Fruit fly (Drosophila melanogaster): Measurements from ENCODE around the gene Kap-alpha3.

Gene Kap-alpha3

DNA sequence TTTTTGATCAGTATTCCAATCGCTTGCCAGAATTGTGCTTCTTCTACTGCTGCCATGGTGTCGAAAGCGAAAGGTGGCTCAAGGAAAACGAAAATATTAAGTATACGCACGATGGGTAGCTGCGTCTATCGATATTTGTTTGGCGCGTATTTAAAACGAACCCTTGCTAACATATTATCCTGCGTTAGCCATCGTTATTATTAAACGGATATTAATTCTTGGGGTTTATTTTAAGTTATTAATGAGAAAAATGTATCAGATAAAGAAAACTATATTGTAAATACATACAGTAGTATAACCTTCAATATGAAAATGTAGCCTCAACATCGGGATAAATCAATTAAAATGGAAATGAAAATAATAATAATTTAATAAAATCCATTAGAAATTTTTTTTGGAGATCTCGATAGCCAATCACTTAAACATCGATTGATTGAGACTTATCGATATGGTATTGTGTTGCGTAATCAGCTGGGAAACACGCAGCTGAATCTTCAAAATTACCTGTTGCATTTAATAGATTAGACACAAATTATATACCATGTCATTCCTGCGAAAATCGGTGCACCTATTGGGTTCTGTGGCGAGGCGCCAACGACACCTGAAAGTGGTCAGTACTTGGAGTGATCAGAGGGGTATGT, 22.1 kb downstream of the Kap-alpha3 start, which contains the start of the genes CG9386 and BckdhA (continued):
- TF ChIP-seq HHEX (GFP tag; optimal IDR thresholded peaks at IDR 0.05), result peak; percentile 32
- peak; percentile 34 for TF ChIP-seq CG18476 (GFP tag; optimal IDR thresholded peaks at IDR 0.05)
- no peak for TF ChIP-seq Adf1 (GFP tag; IDR thresholded peaks at IDR 0.05)
- no peak for TF ChIP-seq CG2889 (GFP tag; IDR thresholded peaks at IDR 0.05)
- TF ChIP-seq Sry-δ (GFP tag; optimal IDR thresholded peaks at IDR 0.05), result peak; percentile 71
- TF ChIP-seq tx (GFP tag; optimal IDR thresholded peaks at IDR 0.05), result peak; percentile 18
- TF ChIP-seq luna (GFP tag; optimal IDR thresholded peaks at IDR 0.05), result no peak
- TF ChIP-seq CG11247 (GFP tag; IDR thresholded peaks at IDR 0.05), result peak; percentile 66
- TF ChIP-seq Ets65A (GFP tag), result peak; percentile 95
- TF ChIP-seq CG31365 (tag; optimal IDR thresholded peaks at IDR 0.05), result no peak
- no peak for TF ChIP-seq hkb (optimal IDR thresholded peaks at IDR 0.05)
- TF ChIP-seq hkb (GFP tag; IDR thresholded peaks at IDR 0.05), result no peak
- peak; percentile 60 for TF ChIP-seq sug (tag; optimal IDR thresholded peaks at IDR 0.05)
- TF ChIP-seq CG2712 (tag; optimal IDR thresholded peaks at IDR 0.05), result peak; percentile 64
- TF ChIP-seq GATAe (GFP tag; conservative IDR thresholded peaks at IDR 0.05), result no peak
- peak; percentile 21 for TF ChIP-seq bcd (GFP tag; optimal IDR thresholded peaks at IDR 0.05)
- peak; percentile 63 for TF ChIP-seq CG13894 (tag; optimal IDR thresholded peaks at IDR 0.05)
- TF ChIP-seq lbe (GFP tag; optimal IDR thresholded peaks at IDR 0.05), result no peak
- no peak for TF ChIP-seq CG2199 (GFP tag; IDR thresholded peaks at IDR 0.05)
- no peak for TF ChIP-seq run (tag; optimal IDR thresholded peaks at IDR 0.05)
- peak; percentile 42 for TF ChIP-seq shn (GFP tag; optimal IDR thresholded peaks at IDR 0.05)

DNA sequence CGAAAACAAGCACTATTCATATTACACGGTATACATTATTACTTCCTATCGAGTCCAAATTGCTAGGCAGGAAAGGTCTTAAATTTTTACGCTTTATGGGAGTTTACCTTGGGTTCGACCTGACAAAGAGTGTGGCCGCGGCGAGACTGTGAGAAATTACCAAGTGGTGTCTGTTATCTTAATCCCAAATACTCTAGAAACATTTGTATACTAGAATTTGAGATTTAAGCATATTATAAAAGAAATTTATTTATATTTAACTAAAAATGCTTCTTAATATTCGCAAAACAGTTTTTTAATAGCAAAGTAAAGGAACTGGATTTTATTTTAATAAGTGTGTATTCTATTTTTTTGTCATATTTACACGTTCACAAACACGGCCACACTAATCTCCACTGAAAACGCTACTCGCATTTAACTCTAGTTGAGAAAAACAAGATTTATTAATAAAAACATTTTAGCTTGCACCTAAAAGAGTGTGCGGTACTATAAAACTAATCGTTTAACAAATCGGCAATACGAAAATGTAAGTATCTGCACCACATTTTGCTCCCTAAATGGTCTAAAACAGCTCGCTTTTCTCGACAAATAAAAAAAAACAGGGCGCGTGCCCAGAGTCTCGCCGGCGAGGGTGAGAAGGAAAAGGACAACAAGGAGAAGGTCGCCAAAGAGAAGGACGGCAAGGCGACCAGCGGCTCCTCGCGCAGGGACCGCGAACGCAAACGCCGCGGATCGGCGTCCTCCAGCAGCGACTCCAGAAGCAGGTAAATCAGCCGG, 25.7 kb downstream of the Kap-alpha3 start, which contains the start of the genes mura and RnpS1:
TSS of gene mura (minus strand) at position 148 of the 777 bp plus-strand sequence.
TSS of gene RnpS1 (plus strand) at position 376 of the 777 bp plus-strand sequence.
- no peak for TF ChIP-seq Sox102F (GFP tag; optimal IDR thresholded peaks at IDR 0.05)
- TF ChIP-seq Fer1 (GFP tag; optimal IDR thresholded peaks at IDR 0.05), result peak; percentile 31
- no peak for TF ChIP-seq Xrp1 (GFP tag; IDR thresholded peaks at IDR 0.05)
- TF ChIP-seq cwo (GFP tag; optimal IDR thresholded peaks at IDR 0.05), result no peak
- TF ChIP-seq MESR4 (GFP tag; optimal IDR thresholded peaks at IDR 0.05), result peak; percentile 72
- peak; percentile 90 for TF ChIP-seq ftz-f1 (GFP tag; optimal IDR thresholded peaks at IDR 0.05)
- TF ChIP-seq CG30431 (GFP tag; optimal IDR thresholded peaks at IDR 0.05), result no peak
- no peak for TF ChIP-seq slp2 (GFP tag; optimal IDR thresholded peaks at IDR 0.05)
- no peak for TF ChIP-seq CG16815 (GFP tag; optimal IDR thresholded peaks at IDR 0.05)
- no peak for TF ChIP-seq eve (GFP tag; optimal IDR thresholded peaks at IDR 0.05)
- peak; percentile 42 for TF ChIP-seq gsb-n (tag; optimal IDR thresholded peaks at IDR 0.05)
- peak; percentile 30 for TF ChIP-seq YL-1 (GFP tag; optimal IDR thresholded peaks at IDR 0.05)
- no peak for TF ChIP-seq dm (GFP tag; optimal IDR thresholded peaks at IDR 0.05)
- TF ChIP-seq CG17829 (tag; optimal IDR thresholded peaks at IDR 0.05), result peak; percentile 11
- no peak for TF ChIP-seq CG1603 (tag; optimal IDR thresholded peaks at IDR 0.05)
- TF ChIP-seq nmo (GFP tag; optimal IDR thresholded peaks at IDR 0.05), result peak; percentile 38
- peak; percentile 43 for TF ChIP-seq CG15601 (tag; optimal IDR thresholded peaks at IDR 0.05)
- no peak for TF ChIP-seq CG4617 (GFP tag; optimal IDR thresholded peaks at IDR 0.05; ENCODE audit: borderline replicate concordance)
- TF ChIP-seq dan (GFP tag; IDR thresholded peaks at IDR 0.05), result no peak
- peak in 1 of 2 experiments; percentile 95 for TF ChIP-seq Hr78 (GFP tag; optimal IDR thresholded peaks at IDR 0.05)
- peak; percentile 1 for TF ChIP-seq CG15696 (tag; optimal IDR thresholded peaks at IDR 0.05)
- no peak for TF ChIP-seq Ravus (GFP tag; IDR thresholded peaks at IDR 0.05)
- peak; percentile 25 for TF ChIP-seq gem (tag; optimal IDR thresholded peaks at IDR 0.05)
- peak; percentile 38 for TF ChIP-seq CG2712 (tag; optimal IDR thresholded peaks at IDR 0.05)
- peak; percentile 55 for TF ChIP-seq CG10543 (GFP tag; optimal IDR thresholded peaks at IDR 0.05)
- TF ChIP-seq CG12659 (GFP tag; optimal IDR thresholded peaks at IDR 0.05), result peak; percentile 43
- peak; percentile 52 for TF ChIP-seq Med (GFP tag)
- TF ChIP-seq sr (GFP tag; IDR thresholded peaks at IDR 0.05), result no peak
- no peak for TF ChIP-seq Gsc (GFP tag; IDR thresholded peaks at IDR 0.05)

Measured in whole organism, embryonic.